Worm (Caenorhabditis elegans) whole organism, late embryonic: Measurements from ENCODE around the gene pals-28.
A peak's percentile ranks its signal among the peaks of the same experiment; 100 is the strongest.

ENCODE experiments used
- F13H6.1 ChIP-seq: sonication (generic microtip); optimal IDR thresholded peaks from 2 replicates; lab custom pipeline; 2016; ENCODE audit warnings: missing genetic modification characterization, missing compliant biosample characterization
- K02D7.2 ChIP-seq: sonication (generic microtip); optimal IDR thresholded peaks from 2 replicates; lab custom pipeline; 2017; ENCODE audit warnings: mild to moderate bottlenecking, missing genetic modification characterization, missing compliant biosample characterization
- K09A11.1 ChIP-seq: sonication (generic microtip); optimal IDR thresholded peaks from 2 replicates; lab custom pipeline; 2017; ENCODE audit warnings: antibody characterized with exemption, mild to moderate bottlenecking, missing genetic modification characterization, missing compliant biosample characterization; ENCODE audit not compliant: insufficient read depth
- Y22D7AL.16 ChIP-seq: sonication (generic microtip); optimal IDR thresholded peaks from 2 replicates; lab custom pipeline; 2016; ENCODE audit warnings: missing genetic modification characterization, missing compliant biosample characterization
- ama-1 ChIP-seq: fragments of 150-350 bp; optimal IDR thresholded peaks from 2 replicates; lab custom pipeline; 2014
- ceh-14 ChIP-seq: sonication (generic microtip); optimal IDR thresholded peaks from 2 replicates; lab custom pipeline; 2016; ENCODE audit warnings: missing genotype, missing genetic modification characterization, missing compliant biosample characterization
- ceh-18 ChIP-seq: sonication (generic microtip); optimal IDR thresholded peaks from 2 replicates; lab custom pipeline; 2016; ENCODE audit warnings: missing genetic modification characterization, missing compliant biosample characterization
- ceh-19 ChIP-seq: fragments of 200-800 bp; sonication (Bioruptor generic); optimal IDR thresholded peaks from 2 replicates; lab custom pipeline; 2018; ENCODE audit warnings: mild to moderate bottlenecking, missing genetic modification characterization, missing compliant biosample characterization
- ceh-2 ChIP-seq: sonication (generic microtip); optimal IDR thresholded peaks from 2 replicates; lab custom pipeline; 2016; ENCODE audit warnings: missing genotype, missing genetic modification characterization, missing compliant biosample characterization
- ceh-31 ChIP-seq: sonication (generic microtip); optimal IDR thresholded peaks from 2 replicates; lab custom pipeline; 2016; ENCODE audit warnings: missing genetic modification characterization, missing compliant biosample characterization
- ceh-6 ChIP-seq: fragments of 200-800 bp; sonication (Bioruptor generic); optimal IDR thresholded peaks from 2 replicates; lab custom pipeline; 2018; ENCODE audit warnings: mild to moderate bottlenecking, missing genetic modification characterization, missing compliant biosample characterization
- ceh-9 ChIP-seq: sonication (generic microtip); optimal IDR thresholded peaks from 2 replicates; lab custom pipeline; 2016; ENCODE audit warnings: mild to moderate bottlenecking, missing genetic modification characterization, inconsistent platforms, missing compliant biosample characterization
- elt-2 ChIP-seq: sonication (generic microtip); optimal IDR thresholded peaks from 2 replicates; lab custom pipeline; 2016; ENCODE audit warnings: missing genetic modification reagents, missing genetic modification characterization, missing compliant biosample characterization
- elt-4 ChIP-seq: sonication (generic microtip); optimal IDR thresholded peaks from 2 replicates; lab custom pipeline; 2016; ENCODE audit warnings: missing genetic modification characterization, missing compliant biosample characterization
- fax-1 ChIP-seq: sonication (generic microtip); optimal IDR thresholded peaks from 2 replicates; lab custom pipeline; 2016; ENCODE audit warnings: missing genotype, missing genetic modification characterization, missing compliant biosample characterization
- hlh-13 ChIP-seq: fragments of 200-800 bp; sonication (Bioruptor generic); optimal IDR thresholded peaks from 2 replicates; lab custom pipeline; 2018; ENCODE audit warnings: mild to moderate bottlenecking, missing genetic modification characterization, missing compliant biosample characterization
- hlh-15 ChIP-seq: sonication (generic microtip); optimal IDR thresholded peaks from 2 replicates; lab custom pipeline; 2016; ENCODE audit warnings: missing genetic modification characterization, missing compliant biosample characterization
- hlh-30 ChIP-seq: sonication (generic microtip); optimal IDR thresholded peaks from 2 replicates; lab custom pipeline; 2017; ENCODE audit warnings: antibody characterized with exemption, missing genetic modification characterization, missing compliant biosample characterization; ENCODE audit not compliant: insufficient read depth
- hlh-8 ChIP-seq: sonication (generic microtip); optimal IDR thresholded peaks from 2 replicates; lab custom pipeline; 2016; ENCODE audit warnings: missing genotype, missing genetic modification characterization, missing compliant biosample characterization
- lim-6 ChIP-seq: sonication (generic microtip); optimal IDR thresholded peaks from 2 replicates; lab custom pipeline; 2016; ENCODE audit warnings: missing genetic modification characterization, missing compliant biosample characterization
- lin-11 ChIP-seq: fragments of 200-800 bp; sonication (Bioruptor generic); optimal IDR thresholded peaks from 2 replicates; lab custom pipeline; 2018; ENCODE audit warnings: mild to moderate bottlenecking, missing genetic modification characterization, missing compliant biosample characterization
- madf-2 ChIP-seq: sonication (generic microtip); optimal IDR thresholded peaks from 2 replicates; lab custom pipeline; 2017; ENCODE audit warnings: missing genetic modification characterization, missing compliant biosample characterization
- mec-3 ChIP-seq: sonication (generic microtip); optimal IDR thresholded peaks from 2 replicates; lab custom pipeline; 2016; ENCODE audit warnings: borderline replicate concordance, missing genetic modification characterization, missing compliant biosample characterization
- nfya-1 ChIP-seq: sonication (generic microtip); optimal IDR thresholded peaks from 2 replicates; lab custom pipeline; 2017; ENCODE audit warnings: missing genetic modification characterization, mild to moderate bottlenecking, missing compliant biosample characterization, antibody characterized with exemption, moderate library complexity
- nhr-11 ChIP-seq: fragments of 150-350 bp; optimal IDR thresholded peaks from 2 replicates; lab custom pipeline; 2014; ENCODE audit warnings: missing biosample characterization, missing genetic modification characterization
- npax-4 ChIP-seq: sonication (generic microtip); optimal IDR thresholded peaks from 2 replicates; lab custom pipeline; 2016; ENCODE audit warnings: missing genetic modification characterization, missing compliant biosample characterization
- pag-3 ChIP-seq: sonication (generic microtip); optimal IDR thresholded peaks from 2 replicates; lab custom pipeline; 2016; ENCODE audit warnings: missing compliant biosample characterization, missing genetic modification characterization, borderline replicate concordance
- pha-2 ChIP-seq: sonication (generic microtip); optimal IDR thresholded peaks from 2 replicates; lab custom pipeline; 2017; ENCODE audit warnings: mild to moderate bottlenecking, missing genetic modification characterization, missing compliant biosample characterization
- pqm-1 ChIP-seq: sonication (generic microtip); optimal IDR thresholded peaks from 2 replicates; lab custom pipeline; 2016; ENCODE audit warnings: missing genetic modification characterization, missing compliant biosample characterization
- sdc-2 ChIP-seq: sonication (generic microtip); optimal IDR thresholded peaks from 2 replicates; lab custom pipeline; 2016; ENCODE audit warnings: missing genotype, missing genetic modification characterization, missing compliant biosample characterization
- sox-2 ChIP-seq: fragments of 200-800 bp; sonication (Bioruptor generic); IDR thresholded peaks from 2 replicates; pipeline ENCODE4 v1.3.6; 2022; ENCODE audit warnings: missing genetic modification reagents, missing genetic modification characterization, missing compliant biosample characterization
- sox-4 ChIP-seq: sonication (generic microtip); optimal IDR thresholded peaks from 2 replicates; lab custom pipeline; 2017; ENCODE audit warnings: mild to moderate bottlenecking, missing genetic modification characterization, inconsistent platforms, missing compliant biosample characterization
- tbx-7 ChIP-seq: sonication (generic microtip); optimal IDR thresholded peaks from 2 replicates; lab custom pipeline; 2016; ENCODE audit warnings: missing genotype, missing genetic modification characterization, missing compliant biosample characterization
- ttx-3 ChIP-seq: sonication (generic microtip); optimal IDR thresholded peaks from 2 replicates; lab custom pipeline; 2016; ENCODE audit warnings: missing genetic modification reagents, missing genetic modification characterization, missing compliant biosample characterization
- unc-3 ChIP-seq, 2 experiments: fragments of 200-800 bp in 1 of 2; sonication (Bioruptor generic) in 1 of 2; sonication (generic microtip) in 1 of 2; conservative IDR thresholded peaks in 1 of 2; optimal IDR thresholded peaks in 1 of 2; 2 replicates each; pipeline versions ENCODE4 v1.3.6 to Lab custom; 2016 to 2022; ENCODE audit warnings: missing compliant biosample characterization in 2 of 2, missing genetic modification characterization in 2 of 2, missing genetic modification reagents in 1 of 2
- unc-42 ChIP-seq: sonication (generic microtip); optimal IDR thresholded peaks from 2 replicates; lab custom pipeline; 2016; ENCODE audit warnings: missing genotype, missing genetic modification characterization, missing compliant biosample characterization
- unc-55 ChIP-seq: sonication (generic microtip); optimal IDR thresholded peaks from 2 replicates; lab custom pipeline; 2017; ENCODE audit warnings: missing biosample characterization, missing genetic modification reagents, missing genetic modification characterization
- ztf-16 ChIP-seq: sonication (generic microtip); optimal IDR thresholded peaks from 2 replicates; lab custom pipeline; 2017; ENCODE audit warnings: missing genetic modification characterization, missing compliant biosample characterization

The pals-28 gene

ce11 chrIII:4397115-4397514, 12.5 kb downstream of the pals-28 start, which contains the start of gene R07E5.5:
Gene R07E5.5 (plus strand): TSS chrIII:4397415.
- TF ChIP-seq sox-4, result no peak
- TF ChIP-seq elt-4 (tag; lab: Kevin White, UChicago), result no peak
- TF ChIP-seq nfya-1, result no peak
- no peak for TF ChIP-seq K09A11.1
- TF ChIP-seq hlh-8 (tag; lab: Kevin White, UChicago), result no peak
- TF ChIP-seq unc-55, result no peak
- no peak for TF ChIP-seq ceh-6
- no peak for TF ChIP-seq nhr-11 (tag; lab: Kevin White, UChicago)
- TF ChIP-seq sdc-2, result no peak
- TF ChIP-seq ceh-2 (tag; lab: Kevin White, UChicago), result no peak
- no peak for TF ChIP-seq K02D7.2 (tag; lab: Kevin White, UChicago)
- TF ChIP-seq, all 69 proteins: peak for 0

ce11 chrIII:4398463-4398862, 13.9 kb downstream of the pals-28 start, which contains the start of gene R07E5.6:
Gene R07E5.6 (plus strand): TSS chrIII:4398763.
- TF ChIP-seq tbx-7 (tag; lab: Kevin White, UChicago) (no peak), elt-2 (tag; lab: Kevin White, UChicago) (no peak), fax-1 (no peak), hlh-15 (no peak), F13H6.1 (tag; lab: Kevin White, UChicago) (no peak)

ce11 chrIII:4401142-4401541, 16.6 kb downstream of the pals-28 start, which contains the start of gene R07E5.15:
Gene R07E5.15 (plus strand): TSS chrIII:4401442.
- TF ChIP-seq nhr-11 (tag; lab: Kevin White, UChicago) (no peak), ttx-3 (no peak), ceh-2 (tag; lab: Kevin White, UChicago) (no peak), K09A11.1 (no peak), ceh-9 (tag; lab: Kevin White, UChicago) (no peak), F13H6.1 (tag; lab: Kevin White, UChicago) (no peak), mec-3 (no peak), sox-2 (no peak), pha-2 (tag; lab: Kevin White, UChicago) (no peak), Y22D7AL.16 (tag; lab: Kevin White, UChicago) (no peak), ceh-31 (tag; lab: Kevin White, UChicago) (no peak)

- TF ChIP-seq ceh-9 (tag; lab: Kevin White, UChicago) (no peak), unc-3 (GFP tag; conservative IDR thresholded peaks at IDR 0.05; lab: Robert Waterston, UW) (no peak), unc-3 (tag; optimal IDR thresholded peaks at IDR 0.05; lab: Kevin White, UChicago) (no peak), madf-2 (tag; lab: Kevin White, UChicago) (no peak), ceh-18 (tag; lab: Kevin White, UChicago) (peak; percentile 25), ceh-31 (tag; lab: Kevin White, UChicago) (peak; percentile 27), unc-42 (tag; lab: Kevin White, UChicago) (peak; percentile 37), ceh-14 (tag; lab: Kevin White, UChicago) (peak; percentile 44), ama-1 (lab: Kevin White, UChicago) (no peak)
Observed at ce11 chrIII:4404339-4404836, 19.8 kb downstream of the pals-28 start, which contains the start of the genes R07E5.17 and snfc-5. Gene R07E5.17 (minus strand): TSS chrIII:4404436. Gene snfc-5 (plus strand): TSS chrIII:4404786.

- TF ChIP-seq ceh-6, result no peak
Observed at ce11 chrIII:4405986-4406385, 21.4 kb downstream of the pals-28 start, which contains the start of gene rnp-4. Gene rnp-4 (plus strand): TSS chrIII:4406286.

ce11 chrIII:4407144-4407543, 22.6 kb downstream of the pals-28 start, which contains the start of gene prdx-3:
Gene prdx-3 (plus strand): TSS chrIII:4407444.
- TF ChIP-seq sox-4 (no peak), ceh-2 (tag; lab: Kevin White, UChicago) (no peak), ceh-14 (tag; lab: Kevin White, UChicago) (no peak), ama-1 (lab: Kevin White, UChicago) (no peak), hlh-15 (no peak), F13H6.1 (tag; lab: Kevin White, UChicago) (no peak), ztf-16 (tag; lab: Kevin White, UChicago) (no peak), hlh-13 (GFP tag; lab: Kevin White, UChicago) (no peak), ttx-3 (no peak), sdc-2 (no peak), pag-3 (tag; lab: Kevin White, UChicago) (no peak), hlh-30 (tag; lab: Kevin White, UChicago) (no peak), ceh-19 (GFP tag; lab: Kevin White, UChicago) (no peak), lim-6 (tag; lab: Kevin White, UChicago) (no peak), hlh-8 (tag; lab: Kevin White, UChicago) (no peak), lin-11 (tag; lab: Kevin White, UChicago) (no peak), elt-2 (tag; lab: Kevin White, UChicago) (no peak), nhr-11 (tag; lab: Kevin White, UChicago) (no peak), npax-4 (tag; lab: Kevin White, UChicago) (no peak), pqm-1 (tag; lab: Kevin White, UChicago) (no peak)
